Worm (Caenorhabditis elegans) whole organism, dauer: ENCODE measurements around the gene alg-4.

ENCODE experiments used
- unc-62 ChIP-seq: sonication (generic microtip); optimal IDR thresholded peaks from 2 replicates; lab custom pipeline; 2017; ENCODE audit warnings: missing biosample characterization, missing genetic modification reagents, missing genetic modification characterization

Gene alg-4

DNA sequence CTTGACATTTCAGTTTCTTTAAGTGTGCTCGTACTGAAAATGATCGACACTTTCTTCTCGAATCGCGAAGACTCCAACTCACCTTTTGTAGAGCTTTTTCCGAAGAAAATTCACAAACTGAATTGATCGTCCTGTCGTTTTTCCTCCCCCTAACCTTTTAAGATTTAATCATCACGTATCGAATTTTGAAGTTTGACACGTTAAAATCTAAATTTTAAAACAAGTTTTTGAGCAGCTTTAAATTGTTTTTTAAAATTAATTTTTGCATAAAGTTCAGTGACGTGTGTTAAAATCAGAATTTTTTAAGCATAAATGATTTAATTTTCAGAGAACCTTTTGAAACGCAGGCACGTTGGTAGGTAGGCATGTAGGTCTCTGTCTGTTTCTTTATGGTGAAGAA, at the start of gene alg-4:
TSS of gene alg-4 (minus strand) at position 101 of the 400 bp plus-strand sequence.
- TF ChIP-seq unc-62: no peak

DNA sequence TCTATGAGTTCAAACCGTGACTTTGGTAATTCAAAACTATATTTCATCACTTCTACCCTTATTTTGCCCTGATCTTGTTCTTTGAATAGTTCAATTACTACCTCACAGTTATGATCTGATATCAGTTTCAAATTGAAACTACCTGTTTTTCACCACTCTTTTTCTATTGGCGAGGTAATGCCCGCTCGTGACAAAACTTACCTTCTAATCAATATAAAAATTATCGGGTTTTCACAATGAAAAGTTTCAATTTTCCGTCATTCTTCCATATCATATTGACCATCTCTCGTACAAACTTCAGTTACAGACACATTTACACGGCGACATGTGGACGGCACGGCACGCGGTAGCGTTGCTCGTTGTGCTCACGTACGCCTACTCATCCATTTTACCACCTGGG, 40.9 kb upstream of the alg-4 start, which contains the start of gene dec-7:
TSS of gene dec-7 (plus strand) at position 308 of the 400 bp plus-strand sequence.
- no peak for TF ChIP-seq unc-62

- TF ChIP-seq unc-62: no peak
Measured at ce11 chrIII:9930406-9930805, 39.2 kb upstream of the alg-4 start.

DNA sequence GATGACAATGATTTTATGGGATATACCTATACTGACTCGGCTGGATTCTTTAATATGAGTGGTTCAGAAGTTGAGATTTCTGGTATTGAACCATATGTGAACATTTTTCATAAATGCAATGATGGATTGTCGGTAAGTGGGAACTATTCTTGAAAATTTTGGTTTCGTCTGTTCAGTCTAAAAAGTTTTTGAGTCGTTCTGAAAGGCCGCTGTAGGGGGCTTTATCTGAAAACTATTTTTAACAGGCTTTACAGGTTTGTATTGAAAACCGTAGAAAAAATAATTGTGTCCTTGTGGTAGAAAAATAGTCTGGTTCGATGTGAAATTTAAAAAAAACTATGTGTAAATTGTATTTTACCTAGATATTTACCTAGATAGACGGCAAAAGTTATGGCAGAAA, 38.3 kb upstream of the alg-4 start:
- TF ChIP-seq unc-62: no peak

DNA sequence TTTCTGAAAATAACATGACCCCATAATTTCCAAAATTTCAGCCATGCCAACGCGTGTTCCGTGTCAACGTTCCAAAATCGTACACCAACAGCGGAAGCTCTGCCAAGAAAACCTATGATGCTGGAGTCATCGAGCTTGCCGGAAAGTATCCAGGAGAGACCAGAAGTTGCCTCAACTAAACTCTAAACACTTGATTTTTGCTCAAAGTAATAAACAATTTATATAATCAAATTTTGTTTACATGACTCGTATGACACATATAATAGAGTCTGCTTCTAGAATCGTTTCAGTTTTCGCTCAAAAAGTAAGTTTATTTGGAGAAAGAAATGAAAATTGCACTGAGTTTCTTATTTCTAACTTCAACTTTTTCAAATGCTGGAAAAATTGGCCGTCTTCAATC, 37.6 kb upstream of the alg-4 start, which contains the start of gene ttr-1:
TSS of gene ttr-1 (plus strand) at position 301 of the 400 bp plus-strand sequence.
- TF ChIP-seq unc-62: no peak

ce11 chrIII:9927378-9927777, 36.2 kb upstream of the alg-4 start, which contains the start of gene ttr-2:
TSS of gene ttr-2 (plus strand) at chrIII:9927769.
- TF ChIP-seq unc-62: no peak

- no peak for TF ChIP-seq unc-62
Measured at ce11 chrIII:9926650-9927049, 35.4 kb upstream of the alg-4 start, which contains the start of gene ttr-3. TSS of gene ttr-3 (minus strand) at chrIII:9926750.

ce11 chrIII:9922874-9923273, 31.6 kb upstream of the alg-4 start, which contains the start of gene cbp-2:
TSS of gene cbp-2 (plus strand) at chrIII:9923174.
- no peak for TF ChIP-seq unc-62

ce11 chrIII:9922310-9922709, 31.1 kb upstream of the alg-4 start:
- TF ChIP-seq unc-62: no peak

DNA sequence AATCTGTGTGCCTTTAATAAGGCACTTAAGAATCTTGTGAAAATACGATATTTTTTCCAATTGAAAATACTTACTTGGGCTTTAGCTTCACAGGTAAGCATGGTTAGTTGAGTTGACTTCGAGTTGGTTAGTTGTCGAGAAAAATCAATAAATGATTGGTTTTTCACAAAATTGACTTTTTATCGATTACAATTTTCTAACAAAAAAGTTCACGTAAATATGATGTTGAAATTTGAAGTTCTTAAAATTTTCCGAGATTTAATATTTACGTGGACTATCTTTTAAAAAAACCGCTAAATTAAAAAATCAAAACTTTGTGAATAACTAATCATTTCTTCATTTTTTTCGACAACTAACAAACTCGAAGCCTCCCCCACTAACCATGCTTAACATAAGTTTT, 29.5 kb upstream of the alg-4 start, which contains the start of gene F40F12.3:
TSS of gene F40F12.3 (minus strand) at position 101 of the 400 bp plus-strand sequence.
- TF ChIP-seq unc-62: no peak

ce11 chrIII:9913722-9914121, 22.5 kb upstream of the alg-4 start, which contains the start of gene cbp-3:
TSS of gene cbp-3 (plus strand) at chrIII:9913993.
- TF ChIP-seq unc-62: no peak

ce11 chrIII:9912998-9913397, 21.8 kb upstream of the alg-4 start:
- no peak for TF ChIP-seq unc-62

- no peak for TF ChIP-seq unc-62
Measured at ce11 chrIII:9912501-9912900, 21.3 kb upstream of the alg-4 start.

DNA sequence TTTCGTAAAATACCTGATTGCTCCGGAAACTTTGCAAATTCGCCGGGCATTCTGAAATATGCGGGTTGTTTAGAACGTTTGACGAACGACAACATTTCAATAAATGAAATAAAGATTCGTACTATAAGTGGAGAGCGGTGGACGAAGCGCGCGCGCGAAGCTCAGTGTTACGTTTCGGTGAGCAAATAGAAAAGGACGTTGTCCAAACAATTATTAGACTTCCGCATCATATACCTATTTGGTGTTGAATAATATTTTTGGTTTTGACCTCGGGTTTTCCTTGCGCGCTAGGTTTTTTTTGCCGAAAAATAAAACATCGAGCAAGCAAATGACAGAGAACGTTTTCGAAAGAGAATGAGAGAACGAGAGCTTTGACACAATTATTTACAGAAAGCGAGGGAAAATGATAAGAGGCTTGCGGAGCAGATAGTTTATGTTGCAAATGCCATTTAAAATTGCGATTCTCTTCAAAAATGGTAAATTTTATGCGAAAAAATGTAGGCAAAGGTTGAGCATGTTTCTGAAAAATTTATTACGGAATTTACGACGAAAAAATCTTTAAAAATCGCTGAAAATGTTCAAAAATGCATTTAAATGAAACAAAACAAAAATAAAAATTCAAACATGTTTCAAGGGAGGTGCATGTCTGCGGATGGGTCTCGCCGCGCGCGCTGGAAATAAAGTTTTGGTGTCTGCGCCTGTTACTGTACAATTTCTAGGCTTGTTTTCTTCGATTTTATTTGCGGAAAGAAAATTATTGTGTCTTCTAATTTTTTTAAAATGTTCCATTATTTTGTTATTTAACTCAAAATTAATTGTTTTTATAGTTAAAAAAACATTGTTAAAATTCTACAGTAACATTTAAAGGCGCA, 19.6 kb upstream of the alg-4 start, which contains the start of the genes cyld-1 and F40F12.9:
TSS of gene cyld-1 (minus strand) at position 51 of the 872 bp plus-strand sequence.
TSS of gene F40F12.9 (plus strand) at position 721 of the 872 bp plus-strand sequence.
- no peak for TF ChIP-seq unc-62

- no peak for TF ChIP-seq unc-62
Measured at ce11 chrIII:9908769-9909168, 17.5 kb upstream of the alg-4 start.

ce11 chrIII:9907574-9907973, 16.4 kb upstream of the alg-4 start:
- no peak for TF ChIP-seq unc-62

- TF ChIP-seq unc-62: no peak
Measured at ce11 chrIII:9905307-9905706, 14.1 kb upstream of the alg-4 start.
